Worm (Caenorhabditis elegans) whole organism, early embryonic: ENCODE results near the gene C27A2.12.

Source experiments
- B0310.2 ChIP-seq: sonication (generic microtip); optimal IDR thresholded peaks from 2 replicates; lab custom pipeline; 2016; ENCODE audit warnings: mild to moderate bottlenecking, missing genetic modification characterization, missing compliant biosample characterization
- F13C5.2 ChIP-seq: sonication (generic microtip); optimal IDR thresholded peaks from 2 replicates; lab custom pipeline; 2017; ENCODE audit warnings: mild to moderate bottlenecking, missing genetic modification characterization, inconsistent platforms, missing compliant biosample characterization
- aly-1 ChIP-seq: sonication (generic microtip); optimal IDR thresholded peaks from 2 replicates; lab custom pipeline; 2016; ENCODE audit warnings: missing genetic modification characterization, missing compliant biosample characterization
- ama-1 ChIP-seq: fragments of 150-350 bp; optimal IDR thresholded peaks from 2 replicates; lab custom pipeline; 2014
- ceh-13 ChIP-seq: fragments of 200-800 bp; sonication (Bioruptor generic); optimal IDR thresholded peaks from 2 replicates; lab custom pipeline; 2018; ENCODE audit warnings: mild to moderate bottlenecking, missing genetic modification characterization, missing compliant biosample characterization
- ceh-36 ChIP-seq: sonication (generic microtip); optimal IDR thresholded peaks from 2 replicates; lab custom pipeline; 2016; ENCODE audit warnings: missing genetic modification characterization, inconsistent platforms, missing compliant biosample characterization
- ets-7 ChIP-seq: sonication (generic microtip); optimal IDR thresholded peaks from 2 replicates; lab custom pipeline; 2016; ENCODE audit warnings: missing genotype, missing genetic modification characterization, missing compliant biosample characterization
- flt-1 ChIP-seq: fragments of 200-800 bp; sonication (Bioruptor generic); IDR thresholded peaks from 2 replicates; pipeline ENCODE4 v1.3.6; 2022; ENCODE audit warnings: missing genetic modification characterization, missing compliant biosample characterization
- hmbx-1 ChIP-seq: sonication (generic microtip); optimal IDR thresholded peaks from 2 replicates; lab custom pipeline; 2016; ENCODE audit warnings: mild to moderate bottlenecking, missing genetic modification characterization, missing compliant biosample characterization
- hmg-4 ChIP-seq: fragments of 200-800 bp; sonication (Bioruptor generic); optimal IDR thresholded peaks from 2 replicates; lab custom pipeline; 2018; ENCODE audit warnings: mild to moderate bottlenecking, missing genetic modification characterization, missing compliant biosample characterization
- pes-1 ChIP-seq: fragments of 200-800 bp; sonication (Bioruptor generic); IDR thresholded peaks from 2 replicates; pipeline ENCODE4 v1.3.6; 2022; ENCODE audit warnings: missing genetic modification reagents, missing genetic modification characterization, missing compliant biosample characterization
- scrt-1 ChIP-seq: fragments of 200-800 bp; sonication (Bioruptor generic); IDR thresholded peaks from 2 replicates; pipeline ENCODE4 v1.3.6; 2022; ENCODE audit warnings: missing genetic modification characterization, missing compliant biosample characterization
- tbx-11 ChIP-seq: fragments of 200-800 bp; sonication (Bioruptor generic); IDR thresholded peaks from 2 replicates; pipeline ENCODE4 v1.3.6; 2022; ENCODE audit warnings: missing genetic modification characterization, missing compliant biosample characterization
- tra-4 ChIP-seq: sonication (generic microtip); optimal IDR thresholded peaks from 2 replicates; lab custom pipeline; 2017; ENCODE audit warnings: missing genetic modification characterization, missing compliant biosample characterization

DNA sequence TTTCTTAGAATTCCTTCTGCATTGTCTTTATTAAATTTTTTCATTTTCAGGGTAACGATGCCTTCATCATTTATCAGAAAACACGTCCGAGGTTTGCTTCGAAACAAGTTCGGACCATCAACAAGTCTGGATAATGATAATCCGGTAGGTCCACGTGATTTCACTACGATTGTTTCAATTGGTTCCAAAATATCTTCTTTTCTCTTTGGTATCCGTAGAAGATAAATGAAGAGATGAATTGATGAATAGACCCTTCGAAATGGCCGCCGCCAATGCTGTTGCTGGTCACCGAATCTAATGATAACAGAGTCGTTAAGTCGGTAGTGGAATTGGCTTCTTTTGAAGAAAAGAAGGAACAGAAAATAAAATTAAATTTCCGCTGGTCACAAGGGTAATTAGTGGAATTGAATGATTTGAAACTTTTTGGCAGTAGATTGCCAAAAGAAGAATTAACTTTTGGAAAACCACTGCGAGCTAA is 8.0 kb downstream of the C27A2.12 start, which contains the start of gene F33G12.6:
- TF ChIP-seq hmg-4 (no peak), tbx-11 (GFP tag; lab: Robert Waterston, UW) (no peak), ets-7 (tag; lab: Kevin White, UChicago) (no peak), B0310.2 (tag; lab: Kevin White, UChicago) (no peak), hmbx-1 (no peak), ama-1 (lab: Kevin White, UChicago) (no peak), ceh-13 (GFP tag; lab: Kevin White, UChicago) (no peak), ceh-36 (tag; lab: Kevin White, UChicago) (no peak), F13C5.2 (tag; lab: Kevin White, UChicago) (no peak), scrt-1 (GFP tag; lab: Robert Waterston, UW) (no peak), flt-1 (GFP tag; lab: Robert Waterston, UW) (no peak), pes-1 (GFP tag; lab: Robert Waterston, UW) (no peak), tra-4 (no peak), aly-1 (no peak)
